Worm (Caenorhabditis elegans) whole organism, L1 larva: ENCODE data around the gene ugt-45.

Source experiments
- alr-1 ChIP-seq: fragments of 200-800 bp; sonication (Bioruptor generic); optimal IDR thresholded peaks from 2 replicates; lab custom pipeline; 2018; ENCODE audit warnings: borderline replicate concordance, mild to moderate bottlenecking, missing genetic modification characterization, missing compliant biosample characterization
- lir-3 ChIP-seq: sonication (generic microtip); optimal IDR thresholded peaks from 2 replicates; lab custom pipeline; 2016; ENCODE audit warnings: mild to moderate bottlenecking, missing genetic modification characterization, moderate library complexity, missing compliant biosample characterization; ENCODE audit not compliant: poor library complexity
- nhr-12 ChIP-seq: sonication (generic microtip); optimal IDR thresholded peaks from 2 replicates; lab custom pipeline; 2017; ENCODE audit warnings: missing biosample characterization, missing genetic modification characterization
- nhr-19 ChIP-seq: fragments of 200-800 bp; sonication (Bioruptor generic); conservative IDR thresholded peaks from 2 replicates; pipeline ENCODE4 v1.3.6; 2022; ENCODE audit warnings: missing genetic modification characterization, missing compliant biosample characterization
- nhr-237 ChIP-seq: fragments of 150-350 bp; optimal IDR thresholded peaks from 2 replicates; lab custom pipeline; 2014; ENCODE audit warnings: missing biosample characterization, missing genetic modification characterization
- skn-1 ChIP-seq: fragments of 150-350 bp; optimal IDR thresholded peaks from 2 replicates; lab custom pipeline; 2014; ENCODE audit warnings: missing biosample characterization, missing genetic modification characterization
- unc-62 ChIP-seq: fragments of 150-350 bp; optimal IDR thresholded peaks from 2 replicates; lab custom pipeline; 2014; ENCODE audit warnings: missing biosample characterization, missing genetic modification reagents, missing genetic modification characterization

DNA sequence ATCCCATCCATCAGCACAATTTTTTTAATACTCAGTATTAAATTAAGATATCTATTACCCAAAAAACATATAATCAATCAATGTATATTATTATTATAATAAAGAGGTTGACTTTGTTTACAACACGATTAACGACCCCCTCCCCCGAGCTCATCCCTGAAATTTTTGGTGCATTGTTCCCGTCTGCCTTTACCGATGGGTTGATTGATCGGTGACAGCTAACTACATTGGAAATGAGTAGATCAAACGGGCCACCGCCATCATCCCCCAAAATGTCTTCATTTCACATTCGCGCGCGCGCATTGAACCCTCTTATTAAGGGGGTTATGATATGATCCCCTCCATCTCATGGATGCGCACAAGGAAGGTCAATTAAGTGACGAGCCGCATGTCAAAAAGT lies 8.9 kb upstream of the ugt-45 start:
- TF ChIP-seq alr-1 (tag; lab: Kevin White, UChicago) (no peak), nhr-19 (GFP tag; lab: Robert Waterston, UW) (no peak), unc-62 (GFP tag; lab: Kevin White, UChicago) (no peak), lir-3 (no peak), nhr-237 (no peak), skn-1 (tag; lab: Kevin White, UChicago) (no peak), nhr-12 (tag; lab: Kevin White, UChicago) (no peak)
